Worm (Caenorhabditis elegans): Measurements from ENCODE around the gene kcc-1.
A peak's percentile ranks its signal among the peaks of the same experiment; 100 is the strongest.

The kcc-1 gene

DNA sequence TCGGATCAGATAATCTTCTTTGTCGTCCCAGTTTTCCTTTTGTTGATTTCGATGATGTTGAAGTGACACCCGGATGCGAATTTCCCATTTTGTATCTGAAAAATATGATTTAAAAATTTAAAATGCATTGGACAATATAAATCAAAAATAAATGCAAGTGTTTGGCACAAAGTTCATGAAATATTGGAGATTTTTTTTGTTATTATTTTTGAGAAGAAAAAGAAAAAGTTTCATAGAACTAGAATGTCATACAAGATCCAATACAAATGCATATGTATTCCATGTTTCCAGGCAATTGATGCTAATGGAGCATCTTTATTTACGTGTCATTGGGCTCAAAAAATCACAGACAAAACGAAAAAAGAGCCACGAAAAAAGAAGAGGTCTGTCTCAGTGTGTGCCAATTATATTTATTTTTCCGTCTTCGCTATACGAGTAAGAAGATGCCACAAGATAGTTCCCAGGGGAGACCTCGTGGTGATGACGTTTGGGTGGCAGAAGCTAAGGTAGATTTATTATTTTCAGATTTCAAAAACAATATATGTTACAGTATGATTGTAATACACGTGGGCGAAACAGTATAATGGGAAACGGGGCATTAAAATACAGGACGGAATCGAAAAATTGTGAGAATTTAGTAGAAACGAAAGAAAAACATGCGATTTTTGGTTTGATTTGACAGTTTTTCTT is 13.5 kb downstream of the kcc-1 start, which contains the start of the genes glb-23 and R13A1.1:
Gene glb-23, minus strand, starts transcription at position 101 of the 690 bp plus-strand sequence.
Gene R13A1.1, plus strand, starts transcription at position 640 of the 690 bp plus-strand sequence.
- TF ChIP-seq elt-4 (tag; optimal IDR thresholded peaks at IDR 0.05) (no peak), ceh-48 (tag; optimal IDR thresholded peaks at IDR 0.05) (no peak), npax-4 (tag; optimal IDR thresholded peaks at IDR 0.05) (no peak), dmd-4 (tag; optimal IDR thresholded peaks at IDR 0.05; ENCODE audit: borderline replicate concordance) (no peak), ceh-18 (tag; optimal IDR thresholded peaks at IDR 0.05) (no peak), unc-55 (GFP tag; optimal IDR thresholded peaks at IDR 0.05) (no peak), C08G9.2 (tag; optimal IDR thresholded peaks at IDR 0.05) (no peak), ref-2 (tag; optimal IDR thresholded peaks at IDR 0.05) (no peak), pha-4 (tag; optimal IDR thresholded peaks at IDR 0.05) (no peak), sox-4 (tag; optimal IDR thresholded peaks at IDR 0.05) (no peak), hlh-13 (GFP tag; optimal IDR thresholded peaks at IDR 0.05) (no peak), K09A11.1 (tag; optimal IDR thresholded peaks at IDR 0.05; ENCODE audit: insufficient read depth) (no peak), fkh-10 (GFP tag; optimal IDR thresholded peaks at IDR 0.05) (no peak), gmeb-2 (tag; optimal IDR thresholded peaks at IDR 0.05) (no peak), elt-2 (tag; optimal IDR thresholded peaks at IDR 0.05) (no peak), ceh-6 (GFP tag; optimal IDR thresholded peaks at IDR 0.05) (no peak), fax-1 (tag; optimal IDR thresholded peaks at IDR 0.05) (no peak), pros-1 (tag; optimal IDR thresholded peaks at IDR 0.05) (no peak)

DNA sequence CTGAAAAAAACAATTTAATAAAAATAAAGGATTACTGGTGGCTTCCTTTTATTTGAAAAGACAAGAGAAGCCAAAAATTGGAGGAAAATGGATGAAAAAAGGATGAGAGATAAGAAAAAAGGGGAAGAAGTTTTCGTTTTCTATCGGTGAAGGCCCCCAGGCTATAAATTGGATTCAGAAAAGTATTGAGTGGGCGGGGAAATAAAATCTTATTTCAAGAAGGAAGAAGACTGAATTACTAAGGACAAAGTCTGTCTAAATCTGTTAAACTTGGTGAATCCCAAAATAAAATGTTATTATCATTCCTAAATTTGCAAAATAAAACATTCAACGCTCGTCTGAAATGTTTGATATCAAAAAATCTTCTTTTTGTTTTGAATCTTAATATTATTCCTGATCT is 16.0 kb downstream of the kcc-1 start:
- TF ChIP-seq ceh-48 (tag; optimal IDR thresholded peaks at IDR 0.05) (no peak), unc-42 (tag; optimal IDR thresholded peaks at IDR 0.05) (peak; percentile 66)

DNA sequence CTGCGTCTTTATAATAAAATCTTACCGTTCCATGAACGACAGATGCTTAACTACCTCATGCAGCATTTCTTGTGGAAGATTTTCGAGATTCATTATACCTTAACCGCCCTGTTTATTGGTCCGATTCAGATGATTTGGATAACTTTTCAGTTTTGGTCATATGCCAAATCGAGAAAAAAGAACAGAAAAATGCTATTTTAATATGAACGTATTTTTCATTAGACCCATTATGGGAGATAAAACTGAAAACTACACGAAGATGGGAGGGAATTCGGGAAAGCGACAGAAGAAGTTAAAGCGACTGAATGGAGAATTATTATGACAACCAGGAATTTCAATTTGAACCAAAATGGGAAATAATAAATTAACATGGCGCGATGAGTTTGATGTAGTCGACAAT is 21.0 kb downstream of the kcc-1 start, which contains the start of gene R13A1.10:
Gene R13A1.10, minus strand, starts transcription at position 101 of the 400 bp plus-strand sequence.
- no peak for TF ChIP-seq pag-3 (tag; optimal IDR thresholded peaks at IDR 0.05; ENCODE audit: borderline replicate concordance)

DNA sequence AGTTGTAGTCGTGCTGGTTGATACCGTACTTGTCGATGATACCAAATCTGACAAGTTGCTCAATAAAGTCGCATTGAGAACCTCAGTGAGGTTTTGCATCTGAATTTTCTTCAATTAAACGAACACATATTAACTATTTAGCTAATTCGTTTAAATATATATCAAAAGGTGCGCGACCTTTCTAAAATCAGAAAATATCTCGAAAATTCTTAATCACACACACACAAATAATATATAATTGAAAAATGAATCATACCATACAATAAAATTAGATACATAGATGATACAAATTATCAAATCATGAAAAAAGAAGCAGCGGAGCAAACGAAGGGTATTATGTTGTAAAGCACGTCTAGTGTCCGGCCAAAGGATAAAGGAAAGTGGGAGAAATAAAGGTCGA is 22.1 kb downstream of the kcc-1 start, which contains the start of gene D2024.5:
Gene D2024.5, minus strand, starts transcription at position 101 of the 400 bp plus-strand sequence.
- TF ChIP-seq pha-2 (tag; optimal IDR thresholded peaks at IDR 0.05): no peak
- TF ChIP-seq ceh-22 (tag; optimal IDR thresholded peaks at IDR 0.05): no peak
- TF ChIP-seq ceh-9 (tag; optimal IDR thresholded peaks at IDR 0.05): no peak
- TF ChIP-seq unc-3 (GFP tag; conservative IDR thresholded peaks at IDR 0.05): no peak
- TF ChIP-seq unc-3 (tag; optimal IDR thresholded peaks at IDR 0.05): no peak
- TF ChIP-seq C08G9.2 (tag; optimal IDR thresholded peaks at IDR 0.05): no peak
- TF ChIP-seq ceh-18 (tag; optimal IDR thresholded peaks at IDR 0.05): no peak
- TF ChIP-seq eyg-1 (tag; optimal IDR thresholded peaks at IDR 0.05): no peak

DNA sequence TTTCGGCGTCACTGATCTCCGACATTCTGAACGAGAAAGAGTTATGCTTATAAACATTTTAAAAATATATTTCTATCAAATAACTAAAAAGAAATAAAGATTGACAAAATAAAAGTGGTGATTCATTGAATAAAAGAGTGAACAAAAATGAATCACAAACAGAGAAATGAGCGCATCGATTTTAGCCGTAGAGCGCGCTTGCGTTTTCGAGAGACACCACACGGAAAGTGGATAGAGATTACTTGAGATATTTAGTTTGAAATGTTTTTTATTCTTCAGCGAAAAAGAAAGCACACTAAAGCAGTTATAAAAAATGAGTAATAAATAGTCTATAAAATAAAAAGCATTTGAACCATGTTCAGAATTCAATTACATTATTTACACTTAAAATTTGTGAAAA is 24.1 kb downstream of the kcc-1 start, which contains the start of gene cap-1:
Gene cap-1, minus strand, starts transcription at position 26 of the 400 bp plus-strand sequence.
- TF ChIP-seq hlh-6 (tag; optimal IDR thresholded peaks at IDR 0.05) (no peak), ceh-31 (tag; optimal IDR thresholded peaks at IDR 0.05) (peak; percentile 90), fax-1 (tag; optimal IDR thresholded peaks at IDR 0.05) (peak; percentile 63), zip-5 (tag; optimal IDR thresholded peaks at IDR 0.05) (peak; percentile 32), ceh-6 (GFP tag; optimal IDR thresholded peaks at IDR 0.05) (no peak), nhr-232 (tag; optimal IDR thresholded peaks at IDR 0.05) (no peak), eyg-1 (tag; optimal IDR thresholded peaks at IDR 0.05) (no peak), ceh-18 (tag; optimal IDR thresholded peaks at IDR 0.05) (peak; percentile 21), ceh-2 (tag; optimal IDR thresholded peaks at IDR 0.05) (peak; percentile 46), pha-2 (tag; optimal IDR thresholded peaks at IDR 0.05) (no peak), dmd-4 (tag; optimal IDR thresholded peaks at IDR 0.05; ENCODE audit: borderline replicate concordance) (no peak), unc-3 (GFP tag; conservative IDR thresholded peaks at IDR 0.05) (no peak), unc-3 (tag; optimal IDR thresholded peaks at IDR 0.05) (peak; percentile 37), unc-86 (tag; optimal IDR thresholded peaks at IDR 0.05) (peak; percentile 3), ztf-16 (tag; optimal IDR thresholded peaks at IDR 0.05) (no peak), pqm-1 (tag; optimal IDR thresholded peaks at IDR 0.05) (peak; percentile 2), ceh-14 (tag; optimal IDR thresholded peaks at IDR 0.05) (peak; percentile 62), dve-1 (tag; optimal IDR thresholded peaks at IDR 0.05) (no peak), elt-2 (tag; optimal IDR thresholded peaks at IDR 0.05) (peak; percentile 43), unc-55 (GFP tag; optimal IDR thresholded peaks at IDR 0.05) (no peak), nfya-1 (tag; optimal IDR thresholded peaks at IDR 0.05) (peak; percentile 5), ceh-48 (tag; optimal IDR thresholded peaks at IDR 0.05) (peak; percentile 95), unc-42 (tag; optimal IDR thresholded peaks at IDR 0.05) (peak; percentile 37), C08G9.2 (tag; optimal IDR thresholded peaks at IDR 0.05) (peak; percentile 40), ttx-3 (tag; optimal IDR thresholded peaks at IDR 0.05) (no peak), ets-4 (tag; optimal IDR thresholded peaks at IDR 0.05) (peak; percentile 54), ceh-30 (tag; optimal IDR thresholded peaks at IDR 0.05) (no peak), rnt-1 (tag; optimal IDR thresholded peaks at IDR 0.05) (peak; percentile 47), hlh-13 (GFP tag; optimal IDR thresholded peaks at IDR 0.05) (no peak), hlh-8 (tag; optimal IDR thresholded peaks at IDR 0.05) (peak; percentile 39)

Measured in whole organism, late embryonic.